Worm (Caenorhabditis elegans) whole organism, young adult: Measurements from ENCODE around the gene srw-124.

Source experiments
- B0261.1 ChIP-seq: sonication (generic microtip); optimal IDR thresholded peaks from 2 replicates; lab custom pipeline; 2016; ENCODE audit warnings: mild to moderate bottlenecking, missing genetic modification characterization, moderate library complexity, missing compliant biosample characterization
- C06A6.2 ChIP-seq: fragments of 200-800 bp; sonication (Bioruptor generic); conservative IDR thresholded peaks from 2 replicates; pipeline ENCODE4 v1.3.6; 2022; ENCODE audit warnings: missing genetic modification characterization, missing compliant biosample characterization
- F10E7.11 ChIP-seq: sonication (generic microtip); optimal IDR thresholded peaks from 2 replicates; lab custom pipeline; 2017; ENCODE audit warnings: mild to moderate bottlenecking, missing genetic modification characterization, moderate library complexity, missing compliant biosample characterization
- F33H1.4 ChIP-seq: fragments of 200-800 bp; sonication (Bioruptor generic); IDR thresholded peaks from 2 replicates; pipeline ENCODE4 v1.3.6; 2022; ENCODE audit warnings: missing genetic modification reagents, missing genetic modification characterization, missing compliant biosample characterization
- F55B11.4 ChIP-seq: sonication (generic microtip); optimal IDR thresholded peaks from 2 replicates; lab custom pipeline; 2016; ENCODE audit warnings: missing compliant biosample characterization, missing genetic modification characterization, borderline replicate concordance; ENCODE audit not compliant: insufficient read depth
- K12H6.12 ChIP-seq: fragments of 200-800 bp; sonication (Bioruptor generic); optimal IDR thresholded peaks from 2 replicates; lab custom pipeline; 2018; ENCODE audit warnings: mild to moderate bottlenecking, missing genetic modification characterization, missing compliant biosample characterization
- Y53G8AR.9 ChIP-seq: fragments of 200-800 bp; sonication (Bioruptor generic); conservative IDR thresholded peaks from 2 replicates; pipeline ENCODE4 v1.3.6; 2022; ENCODE audit warnings: missing genetic modification reagents, missing genetic modification characterization, missing compliant biosample characterization
- akir-1 ChIP-seq: fragments of 200-800 bp; sonication (Bioruptor generic); optimal IDR thresholded peaks from 2 replicates; lab custom pipeline; 2018; ENCODE audit warnings: mild to moderate bottlenecking, missing genetic modification characterization, moderate library complexity, missing compliant biosample characterization
- aptf-2 ChIP-seq: fragments of 200-800 bp; sonication (Bioruptor generic); conservative IDR thresholded peaks from 2 replicates; pipeline ENCODE4 v1.3.6; 2022; ENCODE audit warnings: missing genetic modification reagents, missing genetic modification characterization, missing compliant biosample characterization
- aptf-3 ChIP-seq: fragments of 200-800 bp; sonication (Bioruptor generic); IDR thresholded peaks from 2 replicates; pipeline ENCODE4 v1.3.6; 2022; ENCODE audit warnings: missing genetic modification characterization, missing compliant biosample characterization
- attf-3 ChIP-seq: fragments of 200-800 bp; sonication (Bioruptor generic); conservative IDR thresholded peaks from 2 replicates; pipeline ENCODE4 v1.3.6; 2022; ENCODE audit warnings: missing genetic modification reagents, missing genetic modification characterization, missing compliant biosample characterization
- bed-2 ChIP-seq: fragments of 200-800 bp; sonication (Bioruptor generic); IDR thresholded peaks from 2 replicates; pipeline ENCODE4 v1.3.6; 2022; ENCODE audit warnings: missing genetic modification reagents, missing genetic modification characterization, missing compliant biosample characterization
- cebp-1 ChIP-seq, 2 experiments: fragments of 200-800 bp in 1 of 2; sonication (Bioruptor generic) in 1 of 2; sonication (generic microtip) in 1 of 2; IDR thresholded peaks in 1 of 2; optimal IDR thresholded peaks in 1 of 2; 2 replicates each; pipeline versions ENCODE4 v1.3.6 to Lab custom; 2017 to 2022; ENCODE audit warnings: missing compliant biosample characterization in 2 of 2, missing genetic modification characterization in 2 of 2, mild to moderate bottlenecking in 1 of 2, missing genetic modification reagents in 1 of 2, moderate library complexity in 1 of 2
- cebp-2 ChIP-seq: fragments of 200-800 bp; sonication (Bioruptor generic); IDR thresholded peaks from 2 replicates; pipeline ENCODE4 v1.3.6; 2022; ENCODE audit warnings: missing genetic modification characterization, missing compliant biosample characterization
- ceh-91 ChIP-seq: fragments of 200-800 bp; sonication (Bioruptor generic); IDR thresholded peaks from 2 replicates; pipeline ENCODE4 v1.3.6; 2022; ENCODE audit warnings: missing genetic modification reagents, missing genetic modification characterization, missing compliant biosample characterization
- chd-7 ChIP-seq: sonication (generic microtip); optimal IDR thresholded peaks from 2 replicates; lab custom pipeline; 2016; ENCODE audit warnings: mild to moderate bottlenecking, missing genetic modification characterization, moderate library complexity, missing compliant biosample characterization
- him-1 ChIP-seq: sonication (generic microtip); optimal IDR thresholded peaks from 2 replicates; lab custom pipeline; 2016; ENCODE audit warnings: missing genotype, missing genetic modification reagents, missing genetic modification characterization, missing compliant biosample characterization
- hmg-20 ChIP-seq: fragments of 200-800 bp; sonication (Bioruptor generic); IDR thresholded peaks from 2 replicates; pipeline ENCODE4 v1.3.6; 2022; ENCODE audit warnings: missing genetic modification reagents, missing genetic modification characterization, missing compliant biosample characterization
- lin-54 ChIP-seq: fragments of 200-800 bp; sonication (Bioruptor generic); optimal IDR thresholded peaks from 2 replicates; lab custom pipeline; 2018; ENCODE audit warnings: mild to moderate bottlenecking, missing genetic modification characterization, missing compliant biosample characterization
- lir-1 ChIP-seq: fragments of 200-800 bp; sonication (Bioruptor generic); conservative IDR thresholded peaks from 2 replicates; pipeline ENCODE4 v1.3.6; 2022; ENCODE audit warnings: missing genetic modification reagents, missing genetic modification characterization, missing compliant biosample characterization
- lsy-27 ChIP-seq: sonication (generic microtip); optimal IDR thresholded peaks from 2 replicates; lab custom pipeline; 2017; ENCODE audit warnings: missing genetic modification characterization, mild to moderate bottlenecking, missing compliant biosample characterization, antibody characterized with exemption, missing genotype, borderline replicate concordance; ENCODE audit not compliant: insufficient read depth
- madf-6 ChIP-seq: fragments of 200-800 bp; sonication (Bioruptor generic); IDR thresholded peaks from 2 replicates; pipeline ENCODE4 v1.3.6; 2022; ENCODE audit warnings: missing genetic modification reagents, missing genetic modification characterization, missing compliant biosample characterization
- mcd-1 ChIP-seq: fragments of 200-800 bp; sonication (Bioruptor generic); IDR thresholded peaks from 2 replicates; pipeline ENCODE4 v1.3.6; 2022; ENCODE audit warnings: missing genetic modification reagents, missing genetic modification characterization, missing compliant biosample characterization
- mel-28 ChIP-seq: sonication (generic microtip); optimal IDR thresholded peaks from 2 replicates; lab custom pipeline; 2016; ENCODE audit warnings: borderline replicate concordance, mild to moderate bottlenecking, missing genetic modification characterization, missing compliant biosample characterization
- mxl-1 ChIP-seq: sonication (generic microtip); optimal IDR thresholded peaks from 2 replicates; lab custom pipeline; 2016; ENCODE audit warnings: missing genetic modification characterization, missing compliant biosample characterization
- nfya-1 ChIP-seq: sonication (generic microtip); optimal IDR thresholded peaks from 2 replicates; lab custom pipeline; 2017; ENCODE audit warnings: antibody characterized with exemption, missing compliant biosample characterization, missing genetic modification characterization, borderline replicate concordance; ENCODE audit not compliant: insufficient read depth
- nhr-120 ChIP-seq: fragments of 200-800 bp; sonication (Bioruptor generic); IDR thresholded peaks from 2 replicates; pipeline ENCODE4 v1.3.6; 2022; ENCODE audit warnings: missing genetic modification characterization, missing compliant biosample characterization
- pha-4 ChIP-seq: fragments of 150-350 bp; sonication (generic microtip); optimal IDR thresholded peaks from 2 replicates; lab custom pipeline; 2014; ENCODE audit warnings: missing biosample characterization, missing genetic modification reagents, missing genetic modification characterization
- rec-8 ChIP-seq, 2 experiments: sonication (generic microtip); optimal IDR thresholded peaks; 2 replicates each; lab custom pipeline; 2016; ENCODE audit warnings: mild to moderate bottlenecking in 2 of 2, missing genetic modification characterization in 2 of 2, missing genetic modification reagents in 2 of 2, missing genotype in 2 of 2, missing biosample characterization in 1 of 2, missing compliant biosample characterization in 1 of 2, moderate library complexity in 1 of 2
- sdz-38 ChIP-seq: sonication (generic microtip); optimal IDR thresholded peaks from 2 replicates; lab custom pipeline; 2016; ENCODE audit warnings: missing genotype, missing genetic modification characterization, missing compliant biosample characterization
- sea-2 ChIP-seq: fragments of 200-800 bp; sonication (Bioruptor generic); IDR thresholded peaks from 2 replicates; pipeline ENCODE4 v1.3.6; 2022; ENCODE audit warnings: missing genetic modification characterization, missing compliant biosample characterization
- snpc-1.3 ChIP-seq: sonication (generic microtip); optimal IDR thresholded peaks from 2 replicates; lab custom pipeline; 2017; ENCODE audit warnings: missing genetic modification characterization, mild to moderate bottlenecking, missing compliant biosample characterization, antibody characterized with exemption, moderate library complexity, missing genotype, missing genetic modification reagents; ENCODE audit not compliant: insufficient read depth
- tbp1 ChIP-seq: fragments of 200-800 bp; sonication (Bioruptor generic); optimal IDR thresholded peaks from 2 replicates; lab custom pipeline; 2018; ENCODE audit warnings: mild to moderate bottlenecking, missing genetic modification characterization, missing compliant biosample characterization
- xnd-1 ChIP-seq: sonication (generic microtip); optimal IDR thresholded peaks from 2 replicates; lab custom pipeline; 2016; ENCODE audit warnings: missing genotype, missing genetic modification reagents, missing genetic modification characterization, missing compliant biosample characterization
- zim-3 ChIP-seq: sonication (generic microtip); optimal IDR thresholded peaks from 2 replicates; lab custom pipeline; 2017; ENCODE audit warnings: mild to moderate bottlenecking, missing genetic modification characterization, moderate library complexity, missing compliant biosample characterization
- ztf-28 ChIP-seq: fragments of 200-800 bp; sonication (Bioruptor generic); IDR thresholded peaks from 2 replicates; pipeline ENCODE4 v1.3.6; 2022; ENCODE audit warnings: missing genetic modification reagents, missing genetic modification characterization, missing compliant biosample characterization
- ztf-3 ChIP-seq: fragments of 200-800 bp; sonication (Bioruptor generic); optimal IDR thresholded peaks from 2 replicates; lab custom pipeline; 2018; ENCODE audit warnings: mild to moderate bottlenecking, missing genetic modification characterization, missing compliant biosample characterization

srw-124 gene

DNA sequence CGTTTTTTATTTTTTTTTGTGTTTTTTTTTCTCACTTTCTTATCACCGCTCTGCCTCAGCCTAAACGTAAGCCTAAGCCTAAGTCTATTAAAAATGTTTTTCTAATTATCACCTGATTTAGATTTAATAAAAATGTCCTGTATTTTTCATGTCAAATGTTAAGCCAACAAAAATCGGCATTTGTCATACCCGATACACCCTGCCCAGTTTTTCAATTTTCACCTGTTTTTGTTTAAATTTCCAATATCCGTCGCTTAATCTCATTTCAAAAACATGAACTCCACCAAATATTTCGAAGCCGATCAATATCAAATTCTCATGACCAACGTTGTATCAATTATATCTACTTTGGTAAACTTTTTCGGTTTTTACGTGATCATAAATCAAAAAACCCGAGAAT, 45.1 kb upstream of the srw-124 start, which contains the start of gene C31B8.1:
C31B8.1 (plus strand) TSS at position 301 of the 400 bp plus-strand sequence.
- TF ChIP-seq lir-1 (GFP tag; lab: Robert Waterston, UW): no peak
- TF ChIP-seq aptf-2 (GFP tag; lab: Robert Waterston, UW): no peak

DNA sequence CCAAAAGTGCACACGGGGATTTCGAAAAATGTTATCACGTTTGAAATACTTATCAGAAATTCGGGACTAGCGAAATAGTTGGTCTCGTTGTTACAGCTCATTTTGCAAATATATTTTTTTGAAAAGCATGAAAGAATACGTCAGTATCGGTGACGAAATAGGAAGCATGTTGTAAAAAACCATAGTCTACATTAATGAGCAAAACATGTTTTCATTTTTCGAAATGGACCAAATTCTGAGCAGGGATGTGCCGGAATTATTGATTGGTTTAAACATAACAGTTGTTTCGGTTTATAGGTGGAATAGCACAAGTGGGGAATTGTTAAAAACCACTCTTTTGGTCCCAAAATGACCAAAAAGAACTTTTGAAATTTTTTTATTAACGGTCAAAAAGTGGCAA, 42.3 kb upstream of the srw-124 start, which contains the start of gene srh-247:
srh-247 (minus strand) TSS at position 101 of the 400 bp plus-strand sequence.
- TF ChIP-seq bed-2 (GFP tag; lab: Robert Waterston, UW) (no peak), sdz-38 (no peak), F55B11.4 (tag; lab: Kevin White, UChicago) (no peak), tbp1 (no peak), chd-7 (tag; lab: Kevin White, UChicago) (no peak), aptf-3 (GFP tag; lab: Robert Waterston, UW) (no peak), ztf-28 (GFP tag; lab: Robert Waterston, UW) (no peak), F10E7.11 (tag; lab: Kevin White, UChicago) (no peak), sea-2 (no peak), mel-28 (tag; lab: Kevin White, UChicago) (no peak), K12H6.12 (tag; lab: Kevin White, UChicago) (no peak), cebp-1 (GFP tag; IDR thresholded peaks at IDR 0.05; lab: Robert Waterston, UW) (no peak), cebp-1 (tag; optimal IDR thresholded peaks at IDR 0.05; lab: Kevin White, UChicago) (no peak)

DNA sequence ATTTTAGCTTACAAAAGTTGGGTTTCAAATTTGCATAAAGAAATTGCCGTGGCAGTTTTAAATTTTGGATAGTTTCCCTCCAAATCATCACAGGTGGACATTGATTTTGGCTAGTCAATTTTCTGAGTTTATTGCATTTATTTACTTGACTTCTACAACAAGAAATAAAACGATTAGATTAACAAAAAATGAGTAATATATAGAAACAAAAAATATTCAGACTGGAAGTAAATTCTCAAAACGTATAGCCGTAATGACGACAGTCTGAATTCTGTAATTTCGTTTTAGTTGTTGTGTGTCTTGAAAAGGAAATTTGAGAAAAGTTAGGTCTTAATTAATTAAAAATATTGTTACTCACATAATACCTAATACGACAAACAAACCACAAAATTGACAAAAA, 37.9 kb upstream of the srw-124 start, which contains the start of gene srw-141:
srw-141 (minus strand) TSS at position 101 of the 400 bp plus-strand sequence.
- TF ChIP-seq B0261.1 (tag; lab: Kevin White, UChicago) (no peak), akir-1 (GFP tag; lab: Kevin White, UChicago) (no peak), ztf-3 (GFP tag; lab: Kevin White, UChicago) (no peak), attf-3 (GFP tag; lab: Robert Waterston, UW) (no peak), pha-4 (no peak), bed-2 (GFP tag; lab: Robert Waterston, UW) (no peak), ceh-91 (no peak), cebp-1 (GFP tag; IDR thresholded peaks at IDR 0.05; lab: Robert Waterston, UW) (no peak), cebp-1 (tag; optimal IDR thresholded peaks at IDR 0.05; lab: Kevin White, UChicago) (no peak), nhr-120 (no peak), madf-6 (GFP tag; lab: Robert Waterston, UW) (no peak), xnd-1 (tag; lab: Kevin White, UChicago) (no peak), mcd-1 (GFP tag; lab: Robert Waterston, UW) (no peak), F33H1.4 (no peak), lsy-27 (tag; lab: Kevin White, UChicago) (no peak), him-1 (tag; lab: Kevin White, UChicago) (no peak)
- TF ChIP-seq, all 124 proteins: peak for 0

DNA sequence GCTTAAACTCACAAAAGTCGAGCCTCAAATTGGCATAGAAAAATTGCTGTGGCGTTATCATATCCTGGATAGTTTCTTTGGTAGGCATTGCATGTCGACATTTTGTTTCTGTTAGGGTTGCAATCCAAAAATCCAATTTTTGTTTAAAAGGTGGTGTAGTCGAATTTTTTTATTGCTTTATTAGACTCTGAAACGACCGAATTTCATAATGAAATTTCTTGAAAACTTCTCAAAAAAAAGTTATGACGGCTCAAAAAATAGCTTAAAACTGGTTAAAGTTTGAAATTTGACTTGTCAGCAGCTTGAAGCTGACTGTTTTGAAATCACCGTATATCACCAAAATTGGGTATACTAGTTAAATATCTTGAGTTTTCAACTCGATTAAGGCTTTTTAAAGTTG, 35.0 kb upstream of the srw-124 start, which contains the start of gene srw-143:
srw-143 (minus strand) TSS at position 101 of the 400 bp plus-strand sequence.
- no peak for TF ChIP-seq zim-3 (tag; lab: Kevin White, UChicago)
- TF ChIP-seq rec-8 (tag; optimal IDR thresholded peaks at IDR 0.05; lab: Kevin White, UChicago): no peak
- no peak for TF ChIP-seq lin-54 (GFP tag; lab: Kevin White, UChicago)
- no peak for TF ChIP-seq Y53G8AR.9 (GFP tag; lab: Robert Waterston, UW)
- no peak for TF ChIP-seq mxl-1 (tag; lab: Kevin White, UChicago)
- no peak for TF ChIP-seq hmg-20
- TF ChIP-seq snpc-1.3: no peak
- TF ChIP-seq C06A6.2 (GFP tag; lab: Robert Waterston, UW): no peak
- no peak for TF ChIP-seq nfya-1 (tag; lab: Kevin White, UChicago)
- TF ChIP-seq cebp-2 (GFP tag; lab: Robert Waterston, UW): no peak
- TF ChIP-seq bed-2 (GFP tag; lab: Robert Waterston, UW): no peak
